Worm (Caenorhabditis elegans): ENCODE measurements around the gene Y41C4A.32.

Gene Y41C4A.32

ce11 chrIII:11750232-11750631, 28.7 kb downstream of the Y41C4A.32 start:
- TF ChIP-seq ets-7 (tag; optimal IDR thresholded peaks at IDR 0.05) (no peak), B0310.2 (tag; optimal IDR thresholded peaks at IDR 0.05) (no peak), tbx-37 (GFP tag; conservative IDR thresholded peaks at IDR 0.05) (no peak), ama-1 (optimal IDR thresholded peaks at IDR 0.05) (no peak), aly-1 (tag; optimal IDR thresholded peaks at IDR 0.05) (no peak), F13C5.2 (tag; optimal IDR thresholded peaks at IDR 0.05) (no peak), hnd-1 (tag; optimal IDR thresholded peaks at IDR 0.05) (no peak), tra-4 (tag; optimal IDR thresholded peaks at IDR 0.05) (no peak), scrt-1 (GFP tag; IDR thresholded peaks at IDR 0.05) (no peak), pes-1 (GFP tag; IDR thresholded peaks at IDR 0.05) (no peak), hmbx-1 (tag; optimal IDR thresholded peaks at IDR 0.05) (no peak), hmg-4 (GFP tag; optimal IDR thresholded peaks at IDR 0.05) (no peak), tbx-11 (GFP tag; IDR thresholded peaks at IDR 0.05) (no peak), ceh-36 (tag; optimal IDR thresholded peaks at IDR 0.05) (no peak), sea-1 (GFP tag; conservative IDR thresholded peaks at IDR 0.05) (no peak), flt-1 (GFP tag; IDR thresholded peaks at IDR 0.05) (no peak), ceh-13 (GFP tag; optimal IDR thresholded peaks at IDR 0.05) (no peak)

- TF ChIP-seq ceh-13 (GFP tag; optimal IDR thresholded peaks at IDR 0.05) (no peak), B0310.2 (tag; optimal IDR thresholded peaks at IDR 0.05) (no peak), hmg-4 (GFP tag; optimal IDR thresholded peaks at IDR 0.05) (no peak), F13C5.2 (tag; optimal IDR thresholded peaks at IDR 0.05) (no peak), pes-1 (GFP tag; IDR thresholded peaks at IDR 0.05) (no peak), hnd-1 (tag; optimal IDR thresholded peaks at IDR 0.05) (no peak), tbx-11 (GFP tag; IDR thresholded peaks at IDR 0.05) (no peak), tra-4 (tag; optimal IDR thresholded peaks at IDR 0.05) (no peak), sea-1 (GFP tag; conservative IDR thresholded peaks at IDR 0.05) (no peak), tbx-37 (GFP tag; conservative IDR thresholded peaks at IDR 0.05) (no peak), scrt-1 (GFP tag; IDR thresholded peaks at IDR 0.05) (no peak), aly-1 (tag; optimal IDR thresholded peaks at IDR 0.05) (no peak), flt-1 (GFP tag; IDR thresholded peaks at IDR 0.05) (no peak)
These were observed 29.3 kb downstream of the Y41C4A.32 start for ce11 chrIII:11750817-11751216.

- no peak for TF ChIP-seq pes-1 (GFP tag; IDR thresholded peaks at IDR 0.05)
- no peak for TF ChIP-seq aly-1 (tag; optimal IDR thresholded peaks at IDR 0.05)
- no peak for TF ChIP-seq ceh-13 (GFP tag; optimal IDR thresholded peaks at IDR 0.05)
- no peak for TF ChIP-seq hmbx-1 (tag; optimal IDR thresholded peaks at IDR 0.05)
- TF ChIP-seq hmg-4 (GFP tag; optimal IDR thresholded peaks at IDR 0.05): no peak
- no peak for TF ChIP-seq flt-1 (GFP tag; IDR thresholded peaks at IDR 0.05)
- TF ChIP-seq tra-4 (tag; optimal IDR thresholded peaks at IDR 0.05): no peak
These were observed 36.4 kb downstream of the Y41C4A.32 start for ce11 chrIII:11757892-11758291.

- TF ChIP-seq tra-4 (tag; optimal IDR thresholded peaks at IDR 0.05): no peak
These were observed 39.1 kb downstream of the Y41C4A.32 start for ce11 chrIII:11760634-11761033.
